Fruit fly (Drosophila melanogaster) whole organism: ENCODE data around the gene Pvr.

Experiments
- CG8478 ChIP-seq: fragments of >200 bp; optimal IDR thresholded peaks from 2 replicates; lab custom pipeline; 2018; ENCODE audit warnings: inconsistent platforms
- Dll ChIP-seq: fragments of >200 bp; optimal IDR thresholded peaks from 2 replicates; lab custom pipeline; 2017
- EcR ChIP-seq, 2 experiments: fragments of >200 bp; optimal IDR thresholded peaks; 2 replicates each; lab custom pipeline; 2017; ENCODE audit warnings: missing biosample characterization in 2 of 2, missing genetic modification characterization in 2 of 2, missing genetic modification reagents in 2 of 2
- pan ChIP-seq: fragments of >200 bp; optimal IDR thresholded peaks from 2 replicates; lab custom pipeline; 2017
- psq ChIP-seq: fragments of >200 bp; optimal IDR thresholded peaks from 2 replicates; lab custom pipeline; 2017
- usp ChIP-seq: fragments of >200 bp; optimal IDR thresholded peaks from 2 replicates; lab custom pipeline; 2017; ENCODE audit warnings: missing biosample characterization, missing genetic modification characterization, mixed read lengths

Gene Pvr

DNA sequence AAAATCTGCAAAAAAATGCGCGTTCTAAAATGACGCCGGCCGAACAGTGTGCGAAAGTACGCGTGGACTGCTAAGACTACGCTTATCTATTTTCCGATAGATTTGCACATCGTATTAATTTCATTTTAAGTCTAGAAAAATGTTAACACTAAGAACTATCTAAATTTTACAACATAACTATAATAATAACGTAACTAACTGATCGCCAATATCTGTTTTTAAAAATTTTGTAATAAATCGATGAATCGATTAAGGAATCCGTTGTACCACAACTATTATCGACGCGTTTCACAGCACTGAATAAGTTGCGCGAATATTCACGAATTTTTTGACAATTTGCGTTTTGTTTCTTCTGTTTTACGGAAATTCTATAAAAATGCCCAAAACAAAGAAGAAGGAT, 28.6 kb downstream of the Pvr start, which contains the start of gene Ssb-c31a:
Ssb-c31a (plus strand) TSS at position 278 of the 400 bp plus-strand sequence.
- no peak for TF ChIP-seq pan
- TF ChIP-seq usp (GFP tag; lab: Kevin White, UChicago) = no peak
- no peak for TF ChIP-seq Dll (lab: Kevin White, UChicago)
- TF ChIP-seq psq (lab: Kevin White, UChicago) = no peak
- no peak for TF ChIP-seq EcR (GFP tag; optimal IDR thresholded peaks at IDR 0.05; lab: Kevin White, UChicago)
- TF ChIP-seq CG8478 (lab: Kevin White, UChicago) = no peak

- TF ChIP-seq EcR (GFP tag; optimal IDR thresholded peaks at IDR 0.05; lab: Kevin White, UChicago) (no peak), psq (lab: Kevin White, UChicago) (no peak), Dll (lab: Kevin White, UChicago) (no peak), CG8478 (lab: Kevin White, UChicago) (no peak), pan (no peak), usp (GFP tag; lab: Kevin White, UChicago) (no peak)
Measured at dm6 chr2L:8210468-8210867, 29.2 kb downstream of the Pvr start.

- TF ChIP-seq Dll (lab: Kevin White, UChicago) = no peak
- no peak for TF ChIP-seq usp (GFP tag; lab: Kevin White, UChicago)
- no peak for TF ChIP-seq CG8478 (lab: Kevin White, UChicago)
- TF ChIP-seq EcR (GFP tag; optimal IDR thresholded peaks at IDR 0.05; lab: Kevin White, UChicago) = no peak
- no peak for TF ChIP-seq psq (lab: Kevin White, UChicago)
- TF ChIP-seq pan = no peak
Measured at dm6 chr2L:8209362-8209761, 30.3 kb downstream of the Pvr start.

- TF ChIP-seq pan (no peak), Dll (lab: Kevin White, UChicago) (no peak), psq (lab: Kevin White, UChicago) (no peak), CG8478 (lab: Kevin White, UChicago) (no peak), EcR (GFP tag; optimal IDR thresholded peaks at IDR 0.05; lab: Kevin White, UChicago) (no peak), usp (GFP tag; lab: Kevin White, UChicago) (no peak)
Measured at dm6 chr2L:8205871-8206270, 33.8 kb downstream of the Pvr start, which contains the start of gene CG8419. TSS of gene CG8419 (plus strand) at chr2L:8206171.

dm6 chr2L:8204996-8205567, 34.6 kb downstream of the Pvr start, which contains the start of gene SLC5A11:
TSS of gene SLC5A11 (minus strand) at chr2L:8205132.
- no peak for TF ChIP-seq EcR (GFP tag; optimal IDR thresholded peaks at IDR 0.05; lab: Kevin White, UChicago)
- no peak for TF ChIP-seq Dll (lab: Kevin White, UChicago)
- TF ChIP-seq pan = peak; percentile 98

DNA sequence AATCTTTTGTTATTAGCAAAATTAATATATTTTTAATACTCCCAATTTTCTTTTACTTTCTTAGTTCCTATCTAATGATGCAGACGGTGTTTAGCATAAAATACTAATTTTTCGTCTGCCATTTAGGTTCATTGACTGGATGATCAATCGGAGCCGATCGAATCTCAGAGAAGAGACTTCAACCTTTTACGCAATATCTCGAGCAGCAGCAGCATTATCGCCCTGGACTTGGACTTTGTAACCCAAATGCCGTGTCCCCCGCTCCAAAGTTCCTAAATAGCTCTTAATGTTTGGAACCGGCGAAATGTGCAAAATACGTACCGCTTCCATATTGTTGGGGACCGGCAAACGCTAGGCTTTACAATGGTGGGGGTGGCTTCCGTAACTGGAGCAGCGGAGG, 35.3 kb downstream of the Pvr start:
- TF ChIP-seq EcR (GFP tag; optimal IDR thresholded peaks at IDR 0.05; lab: Kevin White, UChicago) (no peak), usp (GFP tag; lab: Kevin White, UChicago) (no peak)

DNA sequence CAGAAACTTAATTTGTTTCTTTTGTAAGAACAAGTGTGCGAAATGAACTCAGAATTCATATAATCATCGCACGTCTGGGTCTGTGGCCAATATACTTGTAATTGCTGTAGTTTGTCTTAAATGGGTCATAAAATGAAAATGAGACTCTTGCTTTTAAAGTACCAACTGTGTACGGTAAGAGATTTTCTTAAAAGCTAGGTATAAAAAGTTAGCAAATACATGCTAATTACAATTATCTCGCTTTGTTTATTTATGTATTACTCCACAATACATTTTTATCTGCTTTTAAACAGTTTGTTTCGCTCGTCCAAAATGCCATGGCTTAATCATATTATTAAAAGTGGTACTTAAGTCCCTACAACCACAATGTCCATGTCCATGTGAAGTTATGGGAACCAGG, 35.9 kb downstream of the Pvr start:
- no peak for TF ChIP-seq CG8478 (lab: Kevin White, UChicago)
- TF ChIP-seq EcR (GFP tag; optimal IDR thresholded peaks at IDR 0.05; lab: Kevin White, UChicago) = no peak
- no peak for TF ChIP-seq psq (lab: Kevin White, UChicago)
- no peak for TF ChIP-seq pan
- no peak for TF ChIP-seq Dll (lab: Kevin White, UChicago)
- TF ChIP-seq usp (GFP tag; lab: Kevin White, UChicago) = no peak

DNA sequence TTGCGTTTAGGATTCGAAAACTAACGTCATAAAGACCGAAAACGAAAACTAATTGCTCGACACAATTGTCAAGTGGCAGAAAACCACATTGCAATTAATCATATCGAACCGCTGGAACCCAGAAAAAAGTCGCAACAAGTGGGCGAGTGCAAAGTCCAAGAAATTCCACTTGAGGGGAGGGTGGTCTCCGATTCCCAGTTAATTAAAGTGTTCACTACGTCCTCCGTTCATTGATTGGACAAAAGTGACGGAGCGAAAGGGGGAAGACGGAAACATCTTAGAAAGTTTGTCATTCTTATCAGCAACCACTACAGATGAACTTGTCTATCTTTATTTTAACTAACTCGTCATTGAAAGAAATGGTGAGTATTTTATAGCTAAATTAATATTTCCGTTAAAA, 37.1 kb downstream of the Pvr start:
- TF ChIP-seq CG8478 (lab: Kevin White, UChicago) (no peak), Dll (lab: Kevin White, UChicago) (no peak), psq (lab: Kevin White, UChicago) (no peak), usp (GFP tag; lab: Kevin White, UChicago) (no peak), EcR (GFP tag; optimal IDR thresholded peaks at IDR 0.05; lab: Kevin White, UChicago) (no peak), pan (no peak)

DNA sequence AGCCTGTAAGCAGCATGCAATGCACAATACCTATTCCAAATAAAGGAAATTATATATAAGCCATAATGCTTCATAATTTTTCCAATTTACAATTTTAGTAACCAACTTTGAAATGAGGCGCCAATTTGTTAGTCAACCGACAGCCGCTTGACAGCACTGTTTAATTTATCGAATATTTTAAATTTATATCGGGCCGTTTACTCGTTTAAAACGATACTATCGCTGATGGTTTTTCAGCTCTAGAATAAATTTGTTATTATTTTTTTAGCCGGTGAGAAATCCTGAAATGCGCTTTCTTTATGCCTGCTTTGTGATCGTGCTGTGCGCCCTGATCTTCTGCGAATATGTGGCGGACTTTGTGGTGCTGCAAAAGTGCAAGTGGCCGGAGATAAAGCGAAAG, 40.9 kb downstream of the Pvr start, which contains the start of gene PGAP5:
PGAP5 (plus strand) TSS at position 126 of the 400 bp plus-strand sequence.
- TF ChIP-seq CG8478 (lab: Kevin White, UChicago) (no peak), EcR (GFP tag; optimal IDR thresholded peaks at IDR 0.05; lab: Kevin White, UChicago) (no peak), psq (lab: Kevin White, UChicago) (no peak), usp (GFP tag; lab: Kevin White, UChicago) (no peak), pan (no peak), Dll (lab: Kevin White, UChicago) (no peak)

- TF ChIP-seq EcR (GFP tag; optimal IDR thresholded peaks at IDR 0.05; lab: Kevin White, UChicago) (no peak), CG8478 (lab: Kevin White, UChicago) (no peak), pan (no peak), usp (GFP tag; lab: Kevin White, UChicago) (no peak), Dll (lab: Kevin White, UChicago) (no peak)
Measured at dm6 chr2L:8196757-8197530, 42.7 kb downstream of the Pvr start, which contains the start of the genes CG8475 and CG8460. TSS of gene CG8475 (minus strand) at chr2L:8196918. TSS of gene CG8460 (plus strand) at chr2L:8197193.

- TF ChIP-seq usp (GFP tag; lab: Kevin White, UChicago) = no peak
- TF ChIP-seq pan = no peak
- no peak for TF ChIP-seq EcR (GFP tag; optimal IDR thresholded peaks at IDR 0.05; lab: Kevin White, UChicago)
- TF ChIP-seq CG8478 (lab: Kevin White, UChicago) = no peak
- TF ChIP-seq Dll (lab: Kevin White, UChicago) = no peak
- no peak for TF ChIP-seq psq (lab: Kevin White, UChicago)
Measured at dm6 chr2L:8195722-8196323, 43.9 kb downstream of the Pvr start.
